Worm (Caenorhabditis elegans): ENCODE results near the gene F47D12.9.

Gene F47D12.9

ce11 chrIII:6341878-6342453 is 38.8 kb upstream of the F47D12.9 start, which contains the start of gene rpn-13:
rpn-13 (minus strand) TSS chrIII:6341928.
- TF ChIP-seq snpc-1.3 (tag; optimal IDR thresholded peaks at IDR 0.05; ENCODE audit: insufficient read depth) (peak; percentile 28), lag-1 (GFP tag; IDR thresholded peaks at IDR 0.05) (no peak), cebp-1 (GFP tag; IDR thresholded peaks at IDR 0.05) (no peak), cebp-1 (tag; optimal IDR thresholded peaks at IDR 0.05) (peak; percentile 20), lsl-1 (GFP tag; optimal IDR thresholded peaks at IDR 0.05) (peak; percentile 73), attf-5 (GFP tag; optimal IDR thresholded peaks at IDR 0.05) (peak; percentile 49), madf-6 (GFP tag; IDR thresholded peaks at IDR 0.05) (0 out of 2 replicates have a peak, but pooled peaks have one; percentile 22)

- TF ChIP-seq egl-18 (GFP tag; IDR thresholded peaks at IDR 0.05) (no peak), nhr-27 (tag; optimal IDR thresholded peaks at IDR 0.05) (no peak), ekl-4 (GFP tag; IDR thresholded peaks at IDR 0.05) (peak; percentile 32; the same call in 1 of the 2 replicates), madf-3 (GFP tag; IDR thresholded peaks at IDR 0.05) (0 out of 2 replicates have a peak, but pooled peaks have one; percentile 36), T26A5.8 (tag; optimal IDR thresholded peaks at IDR 0.05) (no peak), ztf-26 (tag; optimal IDR thresholded peaks at IDR 0.05) (no peak), atf-7 (tag; optimal IDR thresholded peaks at IDR 0.05) (no peak), ceh-27 (GFP tag; optimal IDR thresholded peaks at IDR 0.05) (no peak), pbrm-1 (GFP tag; IDR thresholded peaks at IDR 0.05) (no peak), lag-1 (GFP tag; IDR thresholded peaks at IDR 0.05) (no peak), F37B4.10 (GFP tag; IDR thresholded peaks at IDR 0.05) (no peak), sdz-38 (tag; optimal IDR thresholded peaks at IDR 0.05) (no peak), fkh-3 (tag; optimal IDR thresholded peaks at IDR 0.05) (no peak), dpff-1 (tag; optimal IDR thresholded peaks at IDR 0.05) (no peak), ztf-3 (GFP tag; optimal IDR thresholded peaks at IDR 0.05) (no peak), hmg-1.2 (GFP tag; IDR thresholded peaks at IDR 0.05) (0 out of 2 replicates have a peak, but pooled peaks have one; percentile 4), bed-1 (GFP tag; IDR thresholded peaks at IDR 0.05) (no peak), snpc-3.4 (tag; optimal IDR thresholded peaks at IDR 0.05) (no peak), nhr-80 (tag; optimal IDR thresholded peaks at IDR 0.05) (peak; percentile 45)
These were observed 36.8 kb upstream of the F47D12.9 start, which contains the start of gene let-767 for ce11 chrIII:6339919-6340434. let-767 (minus strand) TSS chrIII:6339969.

- peak; percentile 41; the same call in 1 of the 2 replicates for TF ChIP-seq madf-8 (GFP tag; conservative IDR thresholded peaks at IDR 0.05)
- TF ChIP-seq madf-6 (GFP tag; IDR thresholded peaks at IDR 0.05), result peak; percentile 69
These were observed 34.5 kb upstream of the F47D12.9 start for ce11 chrIII:6337730-6338129.

- no peak for TF ChIP-seq mes-4 (tag; optimal IDR thresholded peaks at IDR 0.05)
- TF ChIP-seq nfyb-1 (GFP tag; IDR thresholded peaks at IDR 0.05), result no peak
- no peak for TF ChIP-seq die-1 (tag; optimal IDR thresholded peaks at IDR 0.05)
- TF ChIP-seq rcor-1 (GFP tag; IDR thresholded peaks at IDR 0.05), result no peak
- no peak for TF ChIP-seq sdz-38 (tag; optimal IDR thresholded peaks at IDR 0.05)
- no peak for TF ChIP-seq athp-1 (tag; optimal IDR thresholded peaks at IDR 0.05)
- no peak for TF ChIP-seq ceh-91 (GFP tag; IDR thresholded peaks at IDR 0.05)
- TF ChIP-seq attf-6 (GFP tag; IDR thresholded peaks at IDR 0.05), result no peak
- TF ChIP-seq F22D6.2 (tag; optimal IDR thresholded peaks at IDR 0.05), result no peak
- TF ChIP-seq lin-35 (GFP tag; optimal IDR thresholded peaks at IDR 0.05), result no peak
- TF ChIP-seq nhr-120 (GFP tag; IDR thresholded peaks at IDR 0.05), result no peak
These were observed 31.2 kb upstream of the F47D12.9 start for ce11 chrIII:6334364-6334763.
